Worm (Caenorhabditis elegans): ENCODE results near the gene F33H12.1.

DNA sequence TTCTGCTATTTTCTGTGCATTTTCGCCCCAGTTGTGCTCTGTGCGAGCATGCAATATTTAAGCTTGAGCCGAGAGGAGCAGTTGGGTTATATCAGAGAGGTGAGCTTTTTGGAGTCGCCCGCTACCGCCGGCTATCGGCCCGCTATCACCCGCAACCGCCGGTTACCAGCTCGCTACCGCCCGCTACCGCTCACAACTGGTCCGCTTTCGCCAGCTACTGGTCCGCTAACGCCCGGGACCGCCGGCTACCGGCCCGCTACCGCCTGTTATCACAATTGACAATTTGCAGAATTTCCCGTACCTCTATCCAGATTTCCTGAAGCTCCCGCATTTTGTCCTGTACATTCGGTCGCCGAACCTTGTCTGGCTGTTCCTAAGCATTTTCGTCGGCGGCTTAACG is 28.1 kb downstream of the F33H12.1 start:
- TF ChIP-seq nhr-237 (tag; optimal IDR thresholded peaks at IDR 0.05) (no peak), elt-3 (tag; optimal IDR thresholded peaks at IDR 0.05) (no peak), snpc-4 (tag; optimal IDR thresholded peaks at IDR 0.05) (no peak)

Data from whole organism, L2 larva.